Worm (Caenorhabditis elegans): Measurements from ENCODE around the gene frpr-3.

DNA sequence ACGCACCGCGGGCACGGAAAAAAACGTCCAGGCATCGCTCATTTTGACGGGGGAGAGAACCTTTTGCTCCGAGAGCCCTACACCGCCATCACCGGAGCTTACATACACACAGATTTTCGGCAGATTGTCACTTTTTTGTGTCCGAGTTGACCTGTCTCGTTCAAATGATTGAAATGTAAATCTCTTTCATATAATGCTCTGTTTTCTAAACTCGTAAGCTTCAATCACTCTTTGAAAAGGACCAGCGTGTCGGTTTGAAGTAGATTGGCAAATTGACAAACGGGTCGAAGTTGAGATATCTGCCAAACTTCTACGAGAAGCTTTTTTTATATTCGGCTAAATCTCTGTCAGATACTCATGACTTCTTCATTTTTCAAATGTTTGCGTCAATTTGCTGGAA, 23.9 kb upstream of the frpr-3 start:
- TF ChIP-seq ceh-82 (tag; optimal IDR thresholded peaks at IDR 0.05) (no peak), dmd-9 (GFP tag; IDR thresholded peaks at IDR 0.05) (no peak), lir-3 (tag; optimal IDR thresholded peaks at IDR 0.05) (no peak), pqm-1 (tag; optimal IDR thresholded peaks at IDR 0.05) (no peak), skn-1 (tag; optimal IDR thresholded peaks at IDR 0.05) (no peak), hlh-30 (tag; optimal IDR thresholded peaks at IDR 0.05; ENCODE audit: insufficient read depth) (no peak), aha-1 (tag) (no peak), dpl-1 (GFP tag; optimal IDR thresholded peaks at IDR 0.05) (no peak)

Data from whole organism, L4 larva.